In the genomic region with DNA sequence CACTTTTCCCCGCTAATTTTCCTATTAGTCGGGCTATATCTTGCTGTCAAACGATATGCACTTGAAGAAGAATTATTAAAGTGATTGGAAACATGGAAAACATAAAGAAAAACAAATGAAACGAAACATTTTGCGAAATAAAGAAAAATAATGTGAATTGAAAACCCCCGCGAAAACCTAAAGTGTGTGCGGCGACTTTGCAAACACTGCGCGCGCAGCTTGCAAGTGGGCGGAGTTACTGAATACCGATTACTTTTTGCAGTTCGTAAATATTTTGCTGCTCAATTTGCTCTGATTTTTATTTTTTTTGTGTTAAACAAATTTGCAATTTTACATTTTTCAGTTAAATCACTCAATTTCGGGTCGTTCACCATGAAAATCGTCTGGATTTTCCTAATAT, we compare ENCODE assay signal across 2 worm cellular contexts.
TF ChIP-seq lines count a peak whose summit lies in the region.

A gene (plus strand): TSS at position 344 of the 400 bp plus-strand sequence.

TF ChIP-seq in whole organism, L4 larva, 104 proteins besides CTCF, POLR2A, EP300 and RAD21 (continued from another document):
- TF ChIP-seq arid-1 (GFP tag; conservative IDR thresholded peaks at IDR 0.05; lab: Robert Waterston, UW) = no peak
- TF ChIP-seq nhr-10 (tag; optimal IDR thresholded peaks at IDR 0.05; lab: Kevin White, UChicago) = no peak
- no peak for TF ChIP-seq unc-39 (tag; optimal IDR thresholded peaks at IDR 0.05; lab: Kevin White, UChicago)
- no peak for TF ChIP-seq fos-1 (tag; optimal IDR thresholded peaks at IDR 0.05; lab: Kevin White, UChicago)
- no peak for TF ChIP-seq ama-1 (optimal IDR thresholded peaks at IDR 0.05; lab: Kevin White, UChicago)
- no peak for TF ChIP-seq zag-1 (tag; optimal IDR thresholded peaks at IDR 0.05; lab: Kevin White, UChicago)
- no peak for TF ChIP-seq ceh-82 (tag; optimal IDR thresholded peaks at IDR 0.05; lab: Kevin White, UChicago)
- no peak for TF ChIP-seq nhr-41 (GFP tag; IDR thresholded peaks at IDR 0.05; lab: Robert Waterston, UW)
- TF ChIP-seq lin-29 (GFP tag; IDR thresholded peaks at IDR 0.05; lab: Robert Waterston, UW) = no peak
- TF ChIP-seq lir-3 (tag; optimal IDR thresholded peaks at IDR 0.05; lab: Kevin White, UChicago) = no peak
- no peak for TF ChIP-seq D1046.2 (GFP tag; IDR thresholded peaks at IDR 0.05; lab: Robert Waterston, UW)
- TF ChIP-seq F44E2.7 (GFP tag; IDR thresholded peaks at IDR 0.05; lab: Robert Waterston, UW) = no peak
- TF ChIP-seq jun-1 (tag; optimal IDR thresholded peaks at IDR 0.05; lab: Kevin White, UChicago) = no peak
- TF ChIP-seq R02D3.7 (tag; optimal IDR thresholded peaks at IDR 0.05; lab: Kevin White, UChicago) = no peak
- no peak for TF ChIP-seq nhr-77 (tag; optimal IDR thresholded peaks at IDR 0.05; lab: Kevin White, UChicago)
- TF ChIP-seq pqm-1 (tag; optimal IDR thresholded peaks at IDR 0.05; lab: Kevin White, UChicago) = no peak
- TF ChIP-seq dmd-8 (GFP tag; IDR thresholded peaks at IDR 0.05; lab: Robert Waterston, UW) = no peak
- TF ChIP-seq unc-62 (GFP tag; optimal IDR thresholded peaks at IDR 0.05 in 1 of 2; lab: Kevin White, UChicago) = no peak
- TF ChIP-seq unc-62 (tag; optimal IDR thresholded peaks at IDR 0.05; lab: Kevin White, UChicago) = no peak
- TF ChIP-seq snpc-4 (tag; optimal IDR thresholded peaks at IDR 0.05; lab: Kevin White, UChicago) = no peak
- TF ChIP-seq duxl-1 (tag; optimal IDR thresholded peaks at IDR 0.05; lab: Kevin White, UChicago; ENCODE audit: poor library complexity) = peak; percentile 67
- TF ChIP-seq cey-2 (tag; optimal IDR thresholded peaks at IDR 0.05; lab: Kevin White, UChicago; ENCODE audit: borderline replicate concordance, insufficient read depth) = no peak
- TF ChIP-seq daf-8 (GFP tag; IDR thresholded peaks at IDR 0.05; lab: Robert Waterston, UW) = no peak
- no peak for TF ChIP-seq Y48G9A.11 (GFP tag; IDR thresholded peaks at IDR 0.05; lab: Robert Waterston, UW)
- no peak for TF ChIP-seq nhr-76 (tag; optimal IDR thresholded peaks at IDR 0.05; lab: Kevin White, UChicago)
- 0 out of 2 replicates have a peak, but pooled peaks have one; percentile 42 for TF ChIP-seq vab-7 (GFP tag; IDR thresholded peaks at IDR 0.05; lab: Robert Waterston, UW)
- TF ChIP-seq ces-1 (GFP tag; optimal IDR thresholded peaks at IDR 0.05; lab: Kevin White, UChicago) = no peak
- TF ChIP-seq nhr-102 (tag; optimal IDR thresholded peaks at IDR 0.05; lab: Kevin White, UChicago) = no peak
- peak; percentile 12 for TF ChIP-seq rbr-2 (tag; optimal IDR thresholded peaks at IDR 0.05; lab: Kevin White, UChicago)
- no peak for TF ChIP-seq ZK337.2 (GFP tag; IDR thresholded peaks at IDR 0.05; lab: Robert Waterston, UW)
- peak; percentile 61 for TF ChIP-seq lin-38 (GFP tag; IDR thresholded peaks at IDR 0.05; lab: Robert Waterston, UW)
- TF ChIP-seq ceh-62 (tag; optimal IDR thresholded peaks at IDR 0.05; lab: Kevin White, UChicago) = no peak
- no peak for TF ChIP-seq nhr-237 (tag; optimal IDR thresholded peaks at IDR 0.05; lab: Kevin White, UChicago)
- TF ChIP-seq daf-12 (tag; optimal IDR thresholded peaks at IDR 0.05; lab: Kevin White, UChicago) = no peak
- no peak for TF ChIP-seq madf-5 (GFP tag; IDR thresholded peaks at IDR 0.05; lab: Robert Waterston, UW)
- TF ChIP-seq zfp-2 (tag; optimal IDR thresholded peaks at IDR 0.05; lab: Kevin White, UChicago) = no peak
- TF ChIP-seq spr-3 (GFP tag; optimal IDR thresholded peaks at IDR 0.05; lab: Kevin White, UChicago) = no peak
- TF ChIP-seq ceh-20 (GFP tag; IDR thresholded peaks at IDR 0.05; lab: Robert Waterston, UW) = no peak
- TF ChIP-seq nhr-48 (tag; optimal IDR thresholded peaks at IDR 0.05; lab: Kevin White, UChicago) = no peak
- no peak for TF ChIP-seq F37D6.2 (tag; optimal IDR thresholded peaks at IDR 0.05; lab: Kevin White, UChicago)
- peak; percentile 6 for TF ChIP-seq hlh-30 (tag; optimal IDR thresholded peaks at IDR 0.05; lab: Kevin White, UChicago; ENCODE audit: insufficient read depth)
- no peak for TF ChIP-seq lin-15B (tag; optimal IDR thresholded peaks at IDR 0.05; lab: Kevin White, UChicago)
- TF ChIP-seq hlh-11 (tag; optimal IDR thresholded peaks at IDR 0.05; lab: Kevin White, UChicago) = peak; percentile 28

TF ChIP-seq in whole organism, late embryonic, 69 proteins besides CTCF, POLR2A, EP300 and RAD21 (continued from another document):
- TF ChIP-seq pqm-1 (tag; optimal IDR thresholded peaks at IDR 0.05; lab: Kevin White, UChicago) = no peak
- TF ChIP-seq hlh-8 (tag; optimal IDR thresholded peaks at IDR 0.05; lab: Kevin White, UChicago) = peak; percentile 84
- TF ChIP-seq pha-4 (tag; optimal IDR thresholded peaks at IDR 0.05; lab: Kevin White, UChicago) = no peak
- TF ChIP-seq ceh-18 (tag; optimal IDR thresholded peaks at IDR 0.05; lab: Kevin White, UChicago) = peak; percentile 52
